Fruit fly (Drosophila melanogaster): Measurements from ENCODE around the gene CG15728.

dm6 chrX:12575292-12575826, 48.7 kb upstream of the CG15728 start:
- TF ChIP-seq gl (tag; optimal IDR thresholded peaks at IDR 0.05) (no peak), D1 (tag; optimal IDR thresholded peaks at IDR 0.05) (no peak), Pif1B (GFP tag; optimal IDR thresholded peaks at IDR 0.05) (no peak), CG15710 (tag; optimal IDR thresholded peaks at IDR 0.05) (no peak), CG17806 (tag; optimal IDR thresholded peaks at IDR 0.05) (peak; percentile 3)

All from whole organism, pupa.